Fruit fly (Drosophila melanogaster): Measurements from ENCODE around the gene HipHop.

- TF ChIP-seq ey (GFP tag; optimal IDR thresholded peaks at IDR 0.05) (peak; percentile 40), h (GFP tag; optimal IDR thresholded peaks at IDR 0.05) (peak; percentile 35), OdsH (GFP tag; optimal IDR thresholded peaks at IDR 0.05) (no peak), Jra (GFP tag; optimal IDR thresholded peaks at IDR 0.05) (no peak)
These were observed 19.5 kb downstream of the HipHop start for dm6 chr3L:18840370-18841007.

Measured in whole organism, wandering third instar larva.